Worm (Caenorhabditis elegans) whole organism, mixed stage, embryonic: ENCODE measurements around the gene T05A8.6.

Experiments used
- ces-1 ChIP-seq: fragments of 150-350 bp; optimal IDR thresholded peaks from 2 replicates; lab custom pipeline; 2014; ENCODE audit warnings: missing biosample characterization, missing genetic modification reagents, missing genetic modification characterization
- drap-1 ChIP-seq: fragments of 200-800 bp; sonication (Bioruptor generic); optimal IDR thresholded peaks from 3 replicates; lab custom pipeline; 2018; ENCODE audit warnings: mild to moderate bottlenecking, missing genetic modification characterization, missing compliant biosample characterization
- elt-1 ChIP-seq: sonication (generic microtip); optimal IDR thresholded peaks from 2 replicates; lab custom pipeline; 2017; ENCODE audit warnings: missing genetic modification characterization, mild to moderate bottlenecking, missing compliant biosample characterization, antibody characterized with exemption, moderate library complexity, borderline replicate concordance; ENCODE audit not compliant: insufficient read depth
- hlh-1 ChIP-seq: fragments of 150-350 bp; optimal IDR thresholded peaks from 2 replicates; lab custom pipeline; 2014; ENCODE audit warnings: missing biosample characterization, missing genetic modification reagents, missing genetic modification characterization
- nhr-28 ChIP-seq: fragments of 150-350 bp; optimal IDR thresholded peaks from 2 replicates; lab custom pipeline; 2014; ENCODE audit warnings: missing biosample characterization, missing genetic modification characterization
- nhr-76 ChIP-seq: sonication (generic microtip); optimal IDR thresholded peaks from 2 replicates; lab custom pipeline; 2017; ENCODE audit warnings: missing biosample characterization, missing genetic modification characterization
- pha-4 ChIP-seq: fragments of 150-350 bp; optimal IDR thresholded peaks from 2 replicates; lab custom pipeline; 2018; ENCODE audit warnings: missing biosample characterization, missing genetic modification reagents, missing genetic modification characterization
- snpc-4 ChIP-seq: fragments of 150-350 bp; optimal IDR thresholded peaks from 2 replicates; lab custom pipeline; 2014; ENCODE audit warnings: missing biosample characterization, missing genetic modification characterization
- unc-62 ChIP-seq: fragments of 150-350 bp; optimal IDR thresholded peaks from 2 replicates; lab custom pipeline; 2014; ENCODE audit warnings: missing biosample characterization, missing genetic modification reagents, missing genetic modification characterization
- ztf-11 ChIP-seq: fragments of 150-350 bp; optimal IDR thresholded peaks from 2 replicates; lab custom pipeline; 2014; ENCODE audit warnings: missing biosample characterization, missing genetic modification characterization

ce11 chrII:2734266-2734665, 5.3 kb downstream of the T05A8.6 start:
- TF ChIP-seq ces-1 (GFP tag; lab: Kevin White, UChicago): no peak
- no peak for TF ChIP-seq unc-62
- no peak for TF ChIP-seq snpc-4 (tag; lab: Kevin White, UChicago)
- no peak for TF ChIP-seq nhr-28
- no peak for TF ChIP-seq nhr-76 (tag; lab: Kevin White, UChicago)
- TF ChIP-seq pha-4: no peak
- no peak for TF ChIP-seq drap-1 (GFP tag; lab: Kevin White, UChicago)
- no peak for TF ChIP-seq elt-1 (tag; lab: Kevin White, UChicago)
- TF ChIP-seq ztf-11: no peak
- TF ChIP-seq hlh-1 (tag; lab: Kevin White, UChicago): no peak
